Fruit fly (Drosophila melanogaster) whole organism, embryonic: ENCODE measurements around the gene CG17321.

Experiments used
- Adf1 ChIP-seq: fragments of 200-800 bp; sonication (Bioruptor generic); IDR thresholded peaks from 2 replicates; pipeline ENCODE4 v1.3.6; 2022; ENCODE audit warnings: missing biosample characterization, missing genetic modification characterization
- BEAF-32 ChIP-seq: fragments of 200-800 bp; sonication (Bioruptor generic); optimal IDR thresholded peaks from 3 replicates; lab custom pipeline; 2017; ENCODE audit warnings: missing biosample characterization, missing genetic modification characterization, mild to moderate bottlenecking, moderate library complexity, missing genetic modification reagents
- CG10321 ChIP-seq: fragments of 200-800 bp; sonication (Bioruptor generic); IDR thresholded peaks from 2 replicates; pipeline ENCODE4 v1.3.6; 2022; ENCODE audit warnings: missing biosample characterization, missing genetic modification characterization
- CG12219 ChIP-seq: fragments of 200-800 bp; sonication (Bioruptor generic); optimal IDR thresholded peaks from 3 replicates; lab custom pipeline; 2018; ENCODE audit warnings: missing biosample characterization, mild to moderate bottlenecking, missing genetic modification characterization
- CG12942 ChIP-seq: fragments of 200-800 bp; sonication (Bioruptor generic); optimal IDR thresholded peaks from 3 replicates; lab custom pipeline; 2016; ENCODE audit warnings: missing biosample characterization, missing genetic modification characterization
- CG1647 ChIP-seq: fragments of 200-800 bp; sonication (Bioruptor generic); optimal IDR thresholded peaks from 3 replicates; lab custom pipeline; 2016; ENCODE audit warnings: missing biosample characterization, missing genetic modification characterization
- CG17802 ChIP-seq: fragments of 200-800 bp; sonication (Bioruptor generic); optimal IDR thresholded peaks from 2 replicates; lab custom pipeline; 2018; ENCODE audit warnings: missing biosample characterization, mild to moderate bottlenecking, missing genetic modification characterization, moderate library complexity
- CG1792 ChIP-seq: fragments of 200-800 bp; sonication (Bioruptor generic); optimal IDR thresholded peaks from 2 replicates; lab custom pipeline; 2016; ENCODE audit warnings: missing biosample characterization, missing genetic modification characterization
- CG1832 ChIP-seq: fragments of 200-800 bp; sonication (Bioruptor generic); optimal IDR thresholded peaks from 2 replicates; lab custom pipeline; 2017; ENCODE audit warnings: missing biosample characterization, mild to moderate bottlenecking, missing genetic modification characterization, inconsistent platforms
- CG18599 ChIP-seq: fragments of 200-800 bp; sonication (Bioruptor generic); optimal IDR thresholded peaks from 3 replicates; lab custom pipeline; 2017; ENCODE audit warnings: missing biosample characterization, missing genetic modification characterization, mild to moderate bottlenecking, moderate library complexity, missing genetic modification reagents
- CG6175 ChIP-seq: fragments of 200-800 bp; sonication (Bioruptor generic); IDR thresholded peaks from 3 replicates; pipeline ENCODE4 v1.3.6; 2022; ENCODE audit warnings: missing biosample characterization, missing genetic modification characterization
- CG7786 ChIP-seq: fragments of 200-800 bp; sonication (Bioruptor generic); optimal IDR thresholded peaks from 2 replicates; lab custom pipeline; 2016; ENCODE audit warnings: missing biosample characterization, missing genetic modification characterization
- CG7928 ChIP-seq: fragments of 200-800 bp; sonication (Bioruptor generic); optimal IDR thresholded peaks from 2 replicates; lab custom pipeline; 2017; ENCODE audit warnings: missing biosample characterization, mild to moderate bottlenecking, missing genetic modification characterization
- CG8281 ChIP-seq: fragments of 200-800 bp; sonication (Bioruptor generic); optimal IDR thresholded peaks from 2 replicates; lab custom pipeline; 2018; ENCODE audit warnings: missing biosample characterization, mild to moderate bottlenecking, missing genetic modification characterization, moderate library complexity
- CG8478 ChIP-seq: fragments of >200 bp; optimal IDR thresholded peaks from 2 replicates; lab custom pipeline; 2018
- CG9437 ChIP-seq: fragments of 200-800 bp; sonication (Bioruptor generic); optimal IDR thresholded peaks from 2 replicates; lab custom pipeline; 2018; ENCODE audit warnings: missing biosample characterization, mild to moderate bottlenecking, missing genetic modification characterization
- CG9932 ChIP-seq: fragments of 200-800 bp; sonication (Bioruptor generic); IDR thresholded peaks from 2 replicates; pipeline ENCODE4 v1.3.6; 2022; ENCODE audit warnings: missing biosample characterization, missing genetic modification characterization
- D ChIP-seq, 2 experiments: fragments of 200-800 bp in 1 of 2; fragments of >200 bp in 1 of 2; sonication (Bioruptor generic) in 1 of 2; optimal IDR thresholded peaks; 2 replicates in 1 of 2; 3 replicates in 1 of 2; lab custom pipeline; 2017; ENCODE audit warnings: mild to moderate bottlenecking in 1 of 2, missing biosample characterization in 1 of 2, missing genetic modification characterization in 1 of 2, missing genetic modification reagents in 1 of 2
- Dbx ChIP-seq: fragments of 200-800 bp; sonication (Bioruptor generic); IDR thresholded peaks from 3 replicates; pipeline ENCODE4 v1.3.6; 2022; ENCODE audit warnings: missing biosample characterization, missing genetic modification characterization
- Dek ChIP-seq: fragments of 200-800 bp; sonication (Bioruptor generic); optimal IDR thresholded peaks from 3 replicates; lab custom pipeline; 2019; ENCODE audit warnings: missing biosample characterization, mild to moderate bottlenecking, missing genetic modification characterization, moderate library complexity
- Fer1 ChIP-seq: fragments of 200-800 bp; sonication (Bioruptor generic); optimal IDR thresholded peaks from 2 replicates; lab custom pipeline; 2017; ENCODE audit warnings: missing biosample characterization, mild to moderate bottlenecking, missing genetic modification characterization
- HmgD ChIP-seq: fragments of 200-800 bp; sonication (Bioruptor generic); optimal IDR thresholded peaks from 3 replicates; lab custom pipeline; 2016; ENCODE audit warnings: missing biosample characterization, missing genetic modification characterization
- Hr39 ChIP-seq: fragments of >200 bp; optimal IDR thresholded peaks from 2 replicates; lab custom pipeline; 2017
- Jarid2 ChIP-seq: fragments of 200-800 bp; sonication (Bioruptor generic); optimal IDR thresholded peaks from 3 replicates; lab custom pipeline; 2017; ENCODE audit warnings: mild to moderate bottlenecking, missing biosample characterization, missing genetic modification reagents, missing genetic modification characterization
- NK7.1 ChIP-seq: fragments of 200-800 bp; sonication (Bioruptor generic); optimal IDR thresholded peaks from 3 replicates; lab custom pipeline; 2016; ENCODE audit warnings: missing biosample characterization, missing genetic modification characterization
- Nf-YB ChIP-seq: fragments of 200-800 bp; sonication (Bioruptor generic); optimal IDR thresholded peaks from 3 replicates; lab custom pipeline; 2019; ENCODE audit warnings: missing biosample characterization, mild to moderate bottlenecking, missing genetic modification characterization, moderate library complexity
- PHDP ChIP-seq: fragments of 200-800 bp; sonication (Bioruptor generic); optimal IDR thresholded peaks from 3 replicates; lab custom pipeline; 2018; ENCODE audit warnings: missing biosample characterization, mild to moderate bottlenecking, missing genetic modification characterization, moderate library complexity
- Pdp1 ChIP-seq, 2 experiments: fragments of 200-800 bp; sonication (Bioruptor generic); optimal IDR thresholded peaks; 3 replicates each; lab custom pipeline; 2016; ENCODE audit warnings: missing biosample characterization in 2 of 2, missing genetic modification characterization in 2 of 2, mild to moderate bottlenecking in 1 of 2, moderate library complexity in 1 of 2
- ap ChIP-seq: fragments of 200-800 bp; sonication (Bioruptor generic); IDR thresholded peaks from 2 replicates; pipeline ENCODE4 v1.3.6; 2022; ENCODE audit warnings: missing biosample characterization, missing genetic modification characterization
- cato ChIP-seq: fragments of 200-800 bp; sonication (Bioruptor generic); optimal IDR thresholded peaks from 2 replicates; lab custom pipeline; 2016; ENCODE audit warnings: missing biosample characterization, missing genetic modification characterization, borderline replicate concordance
- cg ChIP-seq: fragments of 200-800 bp; sonication (Bioruptor generic); optimal IDR thresholded peaks from 3 replicates; lab custom pipeline; 2019; ENCODE audit warnings: missing biosample characterization, mild to moderate bottlenecking, missing genetic modification characterization, moderate library complexity
- ems ChIP-seq: fragments of 200-800 bp; sonication (Bioruptor generic); optimal IDR thresholded peaks from 3 replicates; lab custom pipeline; 2016; ENCODE audit warnings: missing biosample characterization, missing genetic modification characterization
- eve ChIP-seq, 2 experiments: fragments of >200 bp; optimal IDR thresholded peaks; 2 replicates each; lab custom pipeline; 2017; ENCODE audit warnings: missing biosample characterization in 2 of 2, missing genetic modification characterization in 2 of 2
- gcm ChIP-seq: fragments of 200-800 bp; sonication (Bioruptor generic); optimal IDR thresholded peaks from 2 replicates; lab custom pipeline; 2019; ENCODE audit warnings: missing biosample characterization, mild to moderate bottlenecking, missing genetic modification characterization, moderate library complexity
- gsb-n ChIP-seq: fragments of 200-800 bp; sonication (Bioruptor generic); optimal IDR thresholded peaks from 3 replicates; lab custom pipeline; 2018; ENCODE audit warnings: missing biosample characterization, mild to moderate bottlenecking, missing genetic modification characterization
- hb ChIP-seq: fragments of 200-800 bp; sonication (Bioruptor generic); IDR thresholded peaks from 3 replicates; pipeline ENCODE4 v1.3.6; 2022; ENCODE audit warnings: missing biosample characterization, missing genetic modification characterization; ENCODE audit not compliant: partially characterized antibody
- ken ChIP-seq: fragments of 200-800 bp; sonication (Bioruptor generic); IDR thresholded peaks from 3 replicates; pipeline ENCODE4 v1.3.6; 2022; ENCODE audit warnings: missing biosample characterization, missing genetic modification characterization
- lov ChIP-seq, 2 experiments: fragments of 200-800 bp in 1 of 2; fragments of >200 bp in 1 of 2; sonication (Bioruptor generic) in 1 of 2; IDR thresholded peaks in 1 of 2; optimal IDR thresholded peaks in 1 of 2; 2 replicates in 1 of 2; 3 replicates in 1 of 2; pipeline versions ENCODE4 v1.3.6 to Lab custom; 2017 to 2022; ENCODE audit warnings: missing biosample characterization in 1 of 2, missing genetic modification characterization in 1 of 2
- org-1 ChIP-seq: fragments of 200-800 bp; sonication (Bioruptor generic); optimal IDR thresholded peaks from 2 replicates; lab custom pipeline; 2017; ENCODE audit warnings: missing biosample characterization, missing genetic modification characterization
- pum ChIP-seq: fragments of 200-800 bp; sonication (Bioruptor generic); optimal IDR thresholded peaks from 2 replicates; lab custom pipeline; 2016; ENCODE audit warnings: missing biosample characterization, missing genetic modification characterization
- sd ChIP-seq: fragments of 200-800 bp; sonication (Bioruptor generic); optimal IDR thresholded peaks from 3 replicates; lab custom pipeline; 2018; ENCODE audit warnings: missing biosample characterization, mild to moderate bottlenecking, missing genetic modification characterization, moderate library complexity
- seq ChIP-seq: fragments of 200-800 bp; sonication (Bioruptor generic); IDR thresholded peaks from 2 replicates; pipeline ENCODE4 v1.3.6; 2022; ENCODE audit warnings: missing biosample characterization, missing genetic modification characterization
- slbo ChIP-seq: fragments of 200-800 bp; sonication (Bioruptor generic); IDR thresholded peaks from 2 replicates; pipeline ENCODE4 v1.3.6; 2022; ENCODE audit warnings: missing biosample characterization, missing genetic modification characterization
- sr ChIP-seq: fragments of 200-800 bp; sonication (Bioruptor generic); IDR thresholded peaks from 3 replicates; pipeline ENCODE4 v1.3.6; 2022; ENCODE audit warnings: missing biosample characterization, missing genetic modification characterization
- tna ChIP-seq: fragments of 200-800 bp; sonication (Bioruptor generic); IDR thresholded peaks from 2 replicates; pipeline ENCODE4 v1.3.6; 2022; ENCODE audit warnings: missing biosample characterization, missing genetic modification characterization; ENCODE audit not compliant: partially characterized antibody
- ttk ChIP-seq: fragments of 200-800 bp; sonication (Bioruptor generic); IDR thresholded peaks from 2 replicates; pipeline ENCODE4 v2.1.2; 2022; ENCODE audit warnings: missing biosample characterization, missing genetic modification characterization
- twi ChIP-seq: fragments of 200-800 bp; optimal IDR thresholded peaks from 2 replicates; lab custom pipeline; 2019; ENCODE audit warnings: missing biosample characterization, mild to moderate bottlenecking, missing genetic modification characterization, moderate library complexity
- unc-4 ChIP-seq: fragments of 200-800 bp; sonication (Bioruptor generic); IDR thresholded peaks from 2 replicates; pipeline ENCODE4 v1.3.6; 2022; ENCODE audit warnings: missing biosample characterization, missing genetic modification characterization; ENCODE audit not compliant: partially characterized antibody
- zen ChIP-seq: fragments of 200-800 bp; sonication (Bioruptor generic); optimal IDR thresholded peaks from 3 replicates; lab custom pipeline; 2018; ENCODE audit warnings: missing biosample characterization, mild to moderate bottlenecking, missing genetic modification characterization, moderate library complexity
- zf30C ChIP-seq: fragments of 200-800 bp; sonication (Bioruptor generic); optimal IDR thresholded peaks from 3 replicates; lab custom pipeline; 2018; ENCODE audit warnings: missing biosample characterization, mild to moderate bottlenecking, missing genetic modification characterization
- zfh1 ChIP-seq: fragments of 200-800 bp; sonication (Bioruptor generic); IDR thresholded peaks from 3 replicates; pipeline ENCODE4 v1.3.6; 2022; ENCODE audit warnings: missing biosample characterization, missing genetic modification characterization

Gene CG17321

DNA sequence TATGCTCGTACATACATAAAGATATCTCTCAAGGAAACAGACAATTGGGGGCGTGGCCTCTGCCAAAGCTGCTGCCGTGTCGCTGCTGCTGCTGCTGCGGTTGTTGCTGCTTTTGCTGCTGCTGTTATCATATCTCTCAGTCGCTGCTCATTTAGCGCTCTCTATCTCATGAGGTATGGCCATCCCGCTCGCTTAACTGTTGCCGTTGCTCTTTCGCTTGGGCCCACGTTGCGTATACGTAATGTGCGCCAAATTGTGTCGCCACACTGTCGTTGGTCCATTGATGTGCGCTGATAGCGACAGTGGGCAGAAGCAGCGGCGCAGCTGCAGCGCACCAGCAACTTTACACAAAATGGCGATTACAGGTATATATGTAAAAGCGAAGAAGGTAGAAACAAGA is 48.5 kb upstream of the CG17321 start (continued):
- peak; percentile 30; the same call in 1 of the 3 replicates for TF ChIP-seq sr (GFP tag; lab: Robert Waterston, UW)
- TF ChIP-seq CG12942 (GFP tag; lab: Kevin White, UChicago): no peak
- no peak for TF ChIP-seq pum
- TF ChIP-seq ttk (GFP tag; lab: Robert Waterston, UW): no peak
- TF ChIP-seq NK7.1 (GFP tag; lab: Kevin White, UChicago): no peak
- TF ChIP-seq Dbx: no peak
- TF ChIP-seq ap (GFP tag; lab: Robert Waterston, UW): no peak
- peak; percentile 52 for TF ChIP-seq CG1832 (GFP tag; lab: Kevin White, UChicago)
- TF ChIP-seq zf30C (GFP tag; lab: Kevin White, UChicago): no peak
- TF ChIP-seq CG8281 (tag; lab: Kevin White, UChicago): no peak
- TF ChIP-seq tna: no peak
- no peak for TF ChIP-seq Dek (tag; lab: Kevin White, UChicago)
- no peak for TF ChIP-seq ken (GFP tag; lab: Robert Waterston, UW)
- peak; percentile 2 for TF ChIP-seq CG9437 (GFP tag; lab: Kevin White, UChicago)
- no peak for TF ChIP-seq zen (tag; lab: Kevin White, UChicago)
- no peak for TF ChIP-seq CG1792 (GFP tag; lab: Kevin White, UChicago)
- TF ChIP-seq hb (GFP tag; lab: Robert Waterston, UW): 0 out of 3 replicates have a peak, but pooled peaks have one; percentile 19
- no peak for TF ChIP-seq org-1
- no peak for TF ChIP-seq HmgD (GFP tag; lab: Kevin White, UChicago)
- no peak for TF ChIP-seq PHDP (tag; lab: Kevin White, UChicago)
- peak in 1 of 2 experiments; percentile 73 for TF ChIP-seq Pdp1 (GFP tag; optimal IDR thresholded peaks at IDR 0.05; lab: Kevin White, UChicago)
- peak; percentile 64 for TF ChIP-seq CG8478
- no peak for TF ChIP-seq seq (GFP tag; lab: Robert Waterston, UW)
- TF ChIP-seq CG10321 (GFP tag; lab: Robert Waterston, UW): peak; percentile 92
- no peak for TF ChIP-seq sd (tag; lab: Kevin White, UChicago)
- TF ChIP-seq Nf-YB (GFP tag; lab: Kevin White, UChicago): peak; percentile 64
- TF ChIP-seq CG7928 (GFP tag; lab: Kevin White, UChicago): no peak
- TF ChIP-seq CG9932 (GFP tag; lab: Robert Waterston, UW): no peak
- TF ChIP-seq CG1647: no peak
- TF ChIP-seq CG12219 (GFP tag; lab: Kevin White, UChicago): no peak
- TF ChIP-seq Adf1 (GFP tag; lab: Robert Waterston, UW): peak; percentile 91
- TF ChIP-seq Fer1 (GFP tag; lab: Kevin White, UChicago): no peak
- TF ChIP-seq ems (GFP tag; lab: Kevin White, UChicago): no peak
- no peak for TF ChIP-seq slbo (GFP tag; lab: Robert Waterston, UW)
- TF ChIP-seq CG6175 (GFP tag; lab: Robert Waterston, UW): 0 out of 3 replicates have a peak, but pooled peaks have one; percentile 41
- TF ChIP-seq Jarid2 (GFP tag; lab: Kevin White, UChicago): peak; percentile 32
- no peak for TF ChIP-seq eve (GFP tag; optimal IDR thresholded peaks at IDR 0.05; lab: Kevin White, UChicago)
- TF ChIP-seq gsb-n (tag; lab: Kevin White, UChicago): no peak
- TF ChIP-seq, all 482 proteins: peak for 14

- TF ChIP-seq twi (peak; percentile 90), Hr39 (lab: Kevin White, UChicago) (no peak), cato (GFP tag; lab: Kevin White, UChicago) (no peak), zfh1 (GFP tag; lab: Robert Waterston, UW) (no peak), cg (peak; percentile 12), zen (tag; lab: Kevin White, UChicago) (peak; percentile 24), CG7786 (no peak), D (optimal IDR thresholded peaks at IDR 0.05; lab: Kevin White, UChicago) (peak; percentile 54), D (GFP tag; optimal IDR thresholded peaks at IDR 0.05; lab: Kevin White, UChicago) (no peak), CG17802 (peak; percentile 66), lov (optimal IDR thresholded peaks at IDR 0.05; lab: Kevin White, UChicago) (no peak), lov (GFP tag; IDR thresholded peaks at IDR 0.05; lab: Robert Waterston, UW) (0 out of 3 replicates have a peak, but pooled peaks have one; percentile 29), gcm (GFP tag; lab: Kevin White, UChicago) (peak; percentile 15), unc-4 (GFP tag; lab: Robert Waterston, UW) (no peak), CG18599 (GFP tag; lab: Kevin White, UChicago) (no peak), BEAF-32 (GFP tag; lab: Kevin White, UChicago) (peak; percentile 36)
Measured at dm6 chr2L:18801704-18802103, 43.3 kb upstream of the CG17321 start.
